Worm (Caenorhabditis elegans) whole organism, late embryonic: ENCODE measurements around the gene W08F4.10.

ENCODE experiments used
- C38D4.7 ChIP-seq: fragments of 200-800 bp; sonication (Bioruptor generic); optimal IDR thresholded peaks from 2 replicates; lab custom pipeline; 2018; ENCODE audit warnings: mild to moderate bottlenecking, missing genetic modification characterization, moderate library complexity, missing compliant biosample characterization
- K09A11.1 ChIP-seq: sonication (generic microtip); optimal IDR thresholded peaks from 2 replicates; lab custom pipeline; 2017; ENCODE audit warnings: antibody characterized with exemption, mild to moderate bottlenecking, missing genetic modification characterization, missing compliant biosample characterization; ENCODE audit not compliant: insufficient read depth
- T23F11.4 ChIP-seq: fragments of 200-800 bp; sonication (Bioruptor generic); optimal IDR thresholded peaks from 2 replicates; lab custom pipeline; 2018; ENCODE audit warnings: mild to moderate bottlenecking, missing genetic modification characterization, missing compliant biosample characterization
- ahr-1 ChIP-seq: sonication (generic microtip); optimal IDR thresholded peaks from 2 replicates; lab custom pipeline; 2016; ENCODE audit warnings: missing genetic modification characterization, missing compliant biosample characterization
- ama-1 ChIP-seq: fragments of 150-350 bp; optimal IDR thresholded peaks from 2 replicates; lab custom pipeline; 2014
- ceh-14 ChIP-seq: sonication (generic microtip); optimal IDR thresholded peaks from 2 replicates; lab custom pipeline; 2016; ENCODE audit warnings: missing genotype, missing genetic modification characterization, missing compliant biosample characterization
- ceh-18 ChIP-seq: sonication (generic microtip); optimal IDR thresholded peaks from 2 replicates; lab custom pipeline; 2016; ENCODE audit warnings: missing genetic modification characterization, missing compliant biosample characterization
- ceh-19 ChIP-seq: fragments of 200-800 bp; sonication (Bioruptor generic); optimal IDR thresholded peaks from 2 replicates; lab custom pipeline; 2018; ENCODE audit warnings: mild to moderate bottlenecking, missing genetic modification characterization, missing compliant biosample characterization
- ceh-2 ChIP-seq: sonication (generic microtip); optimal IDR thresholded peaks from 2 replicates; lab custom pipeline; 2016; ENCODE audit warnings: missing genotype, missing genetic modification characterization, missing compliant biosample characterization
- ceh-22 ChIP-seq: sonication (generic microtip); optimal IDR thresholded peaks from 2 replicates; lab custom pipeline; 2017; ENCODE audit warnings: missing biosample characterization, missing genetic modification characterization
- ceh-24 ChIP-seq: sonication (generic microtip); optimal IDR thresholded peaks from 2 replicates; lab custom pipeline; 2016; ENCODE audit warnings: mild to moderate bottlenecking, missing genetic modification characterization, missing compliant biosample characterization
- ceh-34 ChIP-seq: sonication (generic microtip); optimal IDR thresholded peaks from 2 replicates; lab custom pipeline; 2016; ENCODE audit warnings: mild to moderate bottlenecking, missing genetic modification characterization, missing compliant biosample characterization
- ceh-45 ChIP-seq: fragments of 200-800 bp; sonication (Bioruptor generic); IDR thresholded peaks from 2 replicates; pipeline ENCODE4 v1.3.6; 2022; ENCODE audit warnings: missing genetic modification reagents, missing genetic modification characterization, missing compliant biosample characterization
- ceh-6 ChIP-seq: fragments of 200-800 bp; sonication (Bioruptor generic); optimal IDR thresholded peaks from 2 replicates; lab custom pipeline; 2018; ENCODE audit warnings: mild to moderate bottlenecking, missing genetic modification characterization, missing compliant biosample characterization
- ceh-9 ChIP-seq: sonication (generic microtip); optimal IDR thresholded peaks from 2 replicates; lab custom pipeline; 2016; ENCODE audit warnings: mild to moderate bottlenecking, missing genetic modification characterization, inconsistent platforms, missing compliant biosample characterization
- che-1 ChIP-seq: sonication (generic microtip); optimal IDR thresholded peaks from 2 replicates; lab custom pipeline; 2016; ENCODE audit warnings: mild to moderate bottlenecking, missing genetic modification characterization, missing compliant biosample characterization
- elt-2 ChIP-seq: sonication (generic microtip); optimal IDR thresholded peaks from 2 replicates; lab custom pipeline; 2016; ENCODE audit warnings: missing genetic modification reagents, missing genetic modification characterization, missing compliant biosample characterization
- elt-4 ChIP-seq: sonication (generic microtip); optimal IDR thresholded peaks from 2 replicates; lab custom pipeline; 2016; ENCODE audit warnings: missing genetic modification characterization, missing compliant biosample characterization
- fax-1 ChIP-seq: sonication (generic microtip); optimal IDR thresholded peaks from 2 replicates; lab custom pipeline; 2016; ENCODE audit warnings: missing genotype, missing genetic modification characterization, missing compliant biosample characterization
- fkh-6 ChIP-seq: sonication (generic microtip); optimal IDR thresholded peaks from 2 replicates; lab custom pipeline; 2016; ENCODE audit warnings: missing genetic modification characterization, missing compliant biosample characterization
- hlh-13 ChIP-seq: fragments of 200-800 bp; sonication (Bioruptor generic); optimal IDR thresholded peaks from 2 replicates; lab custom pipeline; 2018; ENCODE audit warnings: mild to moderate bottlenecking, missing genetic modification characterization, missing compliant biosample characterization
- hlh-15 ChIP-seq: sonication (generic microtip); optimal IDR thresholded peaks from 2 replicates; lab custom pipeline; 2016; ENCODE audit warnings: missing genetic modification characterization, missing compliant biosample characterization
- lim-6 ChIP-seq: sonication (generic microtip); optimal IDR thresholded peaks from 2 replicates; lab custom pipeline; 2016; ENCODE audit warnings: missing genetic modification characterization, missing compliant biosample characterization
- lin-11 ChIP-seq: fragments of 200-800 bp; sonication (Bioruptor generic); optimal IDR thresholded peaks from 2 replicates; lab custom pipeline; 2018; ENCODE audit warnings: mild to moderate bottlenecking, missing genetic modification characterization, missing compliant biosample characterization
- madf-2 ChIP-seq: sonication (generic microtip); optimal IDR thresholded peaks from 2 replicates; lab custom pipeline; 2017; ENCODE audit warnings: missing genetic modification characterization, missing compliant biosample characterization
- nfya-1 ChIP-seq: sonication (generic microtip); optimal IDR thresholded peaks from 2 replicates; lab custom pipeline; 2017; ENCODE audit warnings: missing genetic modification characterization, mild to moderate bottlenecking, missing compliant biosample characterization, antibody characterized with exemption, moderate library complexity
- npax-4 ChIP-seq: sonication (generic microtip); optimal IDR thresholded peaks from 2 replicates; lab custom pipeline; 2016; ENCODE audit warnings: missing genetic modification characterization, missing compliant biosample characterization
- pag-3 ChIP-seq: sonication (generic microtip); optimal IDR thresholded peaks from 2 replicates; lab custom pipeline; 2016; ENCODE audit warnings: missing compliant biosample characterization, missing genetic modification characterization, borderline replicate concordance
- pha-2 ChIP-seq: sonication (generic microtip); optimal IDR thresholded peaks from 2 replicates; lab custom pipeline; 2017; ENCODE audit warnings: mild to moderate bottlenecking, missing genetic modification characterization, missing compliant biosample characterization
- pha-4 ChIP-seq: fragments of 150-350 bp; optimal IDR thresholded peaks from 2 replicates; lab custom pipeline; 2018; ENCODE audit warnings: missing biosample characterization, missing genetic modification reagents, missing genetic modification characterization
- pqm-1 ChIP-seq: sonication (generic microtip); optimal IDR thresholded peaks from 2 replicates; lab custom pipeline; 2016; ENCODE audit warnings: missing genetic modification characterization, missing compliant biosample characterization
- rnt-1 ChIP-seq: sonication (generic microtip); optimal IDR thresholded peaks from 2 replicates; lab custom pipeline; 2016; ENCODE audit warnings: missing genetic modification characterization, missing compliant biosample characterization
- sox-2 ChIP-seq: fragments of 200-800 bp; sonication (Bioruptor generic); IDR thresholded peaks from 2 replicates; pipeline ENCODE4 v1.3.6; 2022; ENCODE audit warnings: missing genetic modification reagents, missing genetic modification characterization, missing compliant biosample characterization
- sox-4 ChIP-seq: sonication (generic microtip); optimal IDR thresholded peaks from 2 replicates; lab custom pipeline; 2017; ENCODE audit warnings: mild to moderate bottlenecking, missing genetic modification characterization, inconsistent platforms, missing compliant biosample characterization
- syd-9 ChIP-seq: sonication (generic microtip); optimal IDR thresholded peaks from 2 replicates; lab custom pipeline; 2016; ENCODE audit warnings: mild to moderate bottlenecking, missing genetic modification characterization, moderate library complexity, missing compliant biosample characterization
- unc-42 ChIP-seq: sonication (generic microtip); optimal IDR thresholded peaks from 2 replicates; lab custom pipeline; 2016; ENCODE audit warnings: missing genotype, missing genetic modification characterization, missing compliant biosample characterization
- unc-55 ChIP-seq: sonication (generic microtip); optimal IDR thresholded peaks from 2 replicates; lab custom pipeline; 2017; ENCODE audit warnings: missing biosample characterization, missing genetic modification reagents, missing genetic modification characterization
- unc-86 ChIP-seq: sonication (generic microtip); optimal IDR thresholded peaks from 2 replicates; lab custom pipeline; 2016; ENCODE audit warnings: missing genetic modification characterization, missing compliant biosample characterization
- zip-5 ChIP-seq: sonication (generic microtip); optimal IDR thresholded peaks from 2 replicates; lab custom pipeline; 2016; ENCODE audit warnings: missing genetic modification characterization, missing compliant biosample characterization
- ztf-16 ChIP-seq: sonication (generic microtip); optimal IDR thresholded peaks from 2 replicates; lab custom pipeline; 2017; ENCODE audit warnings: missing genetic modification characterization, missing compliant biosample characterization

W08F4.10 gene

ce11 chrII:591110-591509 is at the start of gene W08F4.10:
Gene W08F4.10 (minus strand): TSS chrII:591210.
- TF ChIP-seq pqm-1 (tag; lab: Kevin White, UChicago) (no peak), T23F11.4 (GFP tag; lab: Kevin White, UChicago) (no peak), K09A11.1 (tag; lab: Kevin White, UChicago) (no peak), fax-1 (tag; lab: Kevin White, UChicago) (no peak), lim-6 (tag; lab: Kevin White, UChicago) (no peak), ceh-6 (GFP tag; lab: Kevin White, UChicago) (no peak), ceh-9 (tag; lab: Kevin White, UChicago) (no peak), unc-86 (tag; lab: Kevin White, UChicago) (no peak), syd-9 (tag; lab: Kevin White, UChicago) (no peak), sox-4 (tag; lab: Kevin White, UChicago) (no peak), che-1 (no peak), pha-2 (tag; lab: Kevin White, UChicago) (no peak), hlh-15 (no peak), nfya-1 (tag; lab: Kevin White, UChicago) (no peak), npax-4 (tag; lab: Kevin White, UChicago) (no peak), madf-2 (no peak), rnt-1 (tag; lab: Kevin White, UChicago) (no peak)
- TF ChIP-seq, all 69 proteins: peak for 0

ce11 chrII:639467-639866 is 48.5 kb upstream of the W08F4.10 start, which contains the start of gene K07E8.6:
Gene K07E8.6 (minus strand): TSS chrII:639567.
- no peak for TF ChIP-seq lin-11 (tag; lab: Kevin White, UChicago)
- no peak for TF ChIP-seq ceh-14 (tag; lab: Kevin White, UChicago)
- TF ChIP-seq elt-2 (tag; lab: Kevin White, UChicago): no peak
- no peak for TF ChIP-seq ztf-16 (tag; lab: Kevin White, UChicago)
- no peak for TF ChIP-seq pag-3 (tag; lab: Kevin White, UChicago)
- no peak for TF ChIP-seq unc-55
- TF ChIP-seq ceh-22: no peak
- no peak for TF ChIP-seq unc-42 (tag; lab: Kevin White, UChicago)
- TF ChIP-seq ama-1 (lab: Kevin White, UChicago): no peak
- no peak for TF ChIP-seq zip-5
- no peak for TF ChIP-seq unc-86 (tag; lab: Kevin White, UChicago)
- TF ChIP-seq syd-9 (tag; lab: Kevin White, UChicago): no peak
- TF ChIP-seq nfya-1 (tag; lab: Kevin White, UChicago): no peak
- TF ChIP-seq ceh-24: no peak
- TF ChIP-seq hlh-13 (GFP tag; lab: Kevin White, UChicago): no peak

ce11 chrII:633984-634383 is 43.0 kb upstream of the W08F4.10 start, which contains the start of gene T04B8.1:
Gene T04B8.1 (plus strand): TSS chrII:634284.
- TF ChIP-seq ceh-34 (tag; lab: Kevin White, UChicago): no peak
- no peak for TF ChIP-seq pag-3 (tag; lab: Kevin White, UChicago)
- TF ChIP-seq elt-4: no peak
- no peak for TF ChIP-seq ceh-14 (tag; lab: Kevin White, UChicago)
- no peak for TF ChIP-seq sox-2 (GFP tag; lab: Robert Waterston, UW)
- no peak for TF ChIP-seq hlh-13 (GFP tag; lab: Kevin White, UChicago)
- no peak for TF ChIP-seq zip-5
- no peak for TF ChIP-seq ceh-9 (tag; lab: Kevin White, UChicago)

- 0 out of 2 replicates have a peak, but pooled peaks have one; percentile 50 for TF ChIP-seq ceh-45
- TF ChIP-seq, all 69 proteins: peak for 1; not testable (repeated sequence) for 68
Observed at ce11 chrII:629454-629853, 38.4 kb upstream of the W08F4.10 start.

ce11 chrII:627913-628312 is 36.9 kb upstream of the W08F4.10 start:
- TF ChIP-seq K09A11.1 (tag; lab: Kevin White, UChicago) (no peak), ceh-18 (no peak), ahr-1 (tag; lab: Kevin White, UChicago) (no peak), C38D4.7 (GFP tag; lab: Kevin White, UChicago) (no peak), lim-6 (tag; lab: Kevin White, UChicago) (no peak), ceh-19 (GFP tag; lab: Kevin White, UChicago) (no peak), ceh-9 (tag; lab: Kevin White, UChicago) (no peak), hlh-13 (GFP tag; lab: Kevin White, UChicago) (no peak), sox-2 (GFP tag; lab: Robert Waterston, UW) (no peak), ceh-2 (no peak), ceh-45 (no peak), pha-4 (no peak), T23F11.4 (GFP tag; lab: Kevin White, UChicago) (no peak), lin-11 (tag; lab: Kevin White, UChicago) (no peak), hlh-15 (no peak), unc-86 (tag; lab: Kevin White, UChicago) (no peak), fkh-6 (no peak)
- TF ChIP-seq, all 69 proteins: peak for 0
